Worm (Caenorhabditis elegans): Measurements from ENCODE around the gene C13A2.4.

DNA sequence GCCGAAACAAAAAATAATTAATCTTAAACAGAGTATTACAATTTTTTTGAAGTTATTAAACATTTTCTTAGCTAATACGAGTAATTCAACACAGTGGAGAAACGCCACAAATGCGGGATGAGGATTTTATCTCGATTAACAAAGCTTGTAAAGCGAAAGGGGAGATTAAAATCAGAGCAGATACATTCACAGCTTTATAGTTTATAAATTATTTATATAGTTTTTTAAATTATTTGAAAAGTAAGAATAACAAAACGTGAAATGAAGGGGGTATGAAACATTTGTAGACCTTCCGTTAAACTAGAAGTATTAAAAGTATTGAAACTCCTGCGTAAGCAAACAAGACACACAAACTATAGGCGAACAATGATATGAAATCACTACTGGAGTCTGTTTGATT is 24.1 kb upstream of the C13A2.4 start, which contains the start of gene C05C8.8:
- TF ChIP-seq arid-1 (GFP tag; conservative IDR thresholded peaks at IDR 0.05) (no peak), nhr-28 (tag; optimal IDR thresholded peaks at IDR 0.05) (no peak), mep-1 (tag; optimal IDR thresholded peaks at IDR 0.05) (no peak)

All from whole organism, L4 larva.